Fruit fly (Drosophila melanogaster): ENCODE measurements around the gene kay.

kay gene

dm6 chr3R:29761569-29761968 lies 4.2 kb upstream of the kay start:
- no peak for TF ChIP-seq usp (GFP tag; optimal IDR thresholded peaks at IDR 0.05)
- TF ChIP-seq EcR (GFP tag; optimal IDR thresholded peaks at IDR 0.05): no peak
- no peak for TF ChIP-seq pan (optimal IDR thresholded peaks at IDR 0.05)
- no peak for TF ChIP-seq psq (optimal IDR thresholded peaks at IDR 0.05)
- TF ChIP-seq Dll (optimal IDR thresholded peaks at IDR 0.05): no peak
- no peak for TF ChIP-seq CG8478 (optimal IDR thresholded peaks at IDR 0.05)

- TF ChIP-seq Dll (optimal IDR thresholded peaks at IDR 0.05) (no peak), psq (optimal IDR thresholded peaks at IDR 0.05) (no peak), usp (GFP tag; optimal IDR thresholded peaks at IDR 0.05) (no peak), CG8478 (optimal IDR thresholded peaks at IDR 0.05) (no peak), EcR (GFP tag; optimal IDR thresholded peaks at IDR 0.05) (no peak), pan (optimal IDR thresholded peaks at IDR 0.05) (no peak)
Observed at dm6 chr3R:29762297-29762696, 3.5 kb upstream of the kay start.

- TF ChIP-seq EcR (GFP tag; optimal IDR thresholded peaks at IDR 0.05) (peak in 1 of 2 experiments; percentile 45), pan (optimal IDR thresholded peaks at IDR 0.05) (no peak)
Observed at dm6 chr3R:29763154-29763553, 2.6 kb upstream of the kay start.

- TF ChIP-seq EcR (GFP tag; optimal IDR thresholded peaks at IDR 0.05) (peak in 1 of 2 experiments; percentile 32), usp (GFP tag; optimal IDR thresholded peaks at IDR 0.05) (no peak)
Observed at dm6 chr3R:29763804-29764203, 2.0 kb upstream of the kay start.

dm6 chr3R:29764249-29765042 lies 1.3 kb upstream of the kay start:
- no peak for TF ChIP-seq psq (optimal IDR thresholded peaks at IDR 0.05)
- TF ChIP-seq Dll (optimal IDR thresholded peaks at IDR 0.05): peak; percentile 84

- no peak for TF ChIP-seq pan (optimal IDR thresholded peaks at IDR 0.05)
- TF ChIP-seq EcR (GFP tag; optimal IDR thresholded peaks at IDR 0.05): no peak
- TF ChIP-seq usp (GFP tag; optimal IDR thresholded peaks at IDR 0.05): no peak
- TF ChIP-seq CG8478 (optimal IDR thresholded peaks at IDR 0.05): no peak
- TF ChIP-seq Dll (optimal IDR thresholded peaks at IDR 0.05): no peak
- no peak for TF ChIP-seq psq (optimal IDR thresholded peaks at IDR 0.05)
Observed at dm6 chr3R:29767236-29767635, 1.4 kb downstream of the kay start.

- TF ChIP-seq psq (optimal IDR thresholded peaks at IDR 0.05) (no peak), Dll (optimal IDR thresholded peaks at IDR 0.05) (no peak), usp (GFP tag; optimal IDR thresholded peaks at IDR 0.05) (no peak), CG8478 (optimal IDR thresholded peaks at IDR 0.05) (no peak), EcR (GFP tag; optimal IDR thresholded peaks at IDR 0.05) (no peak), pan (optimal IDR thresholded peaks at IDR 0.05) (no peak)
Observed at dm6 chr3R:29770930-29771329, 5.1 kb downstream of the kay start.

dm6 chr3R:29771645-29772089 lies 5.9 kb downstream of the kay start:
- no peak for TF ChIP-seq EcR (GFP tag; optimal IDR thresholded peaks at IDR 0.05)
- TF ChIP-seq Dll (optimal IDR thresholded peaks at IDR 0.05): no peak
- TF ChIP-seq usp (GFP tag; optimal IDR thresholded peaks at IDR 0.05): no peak
- TF ChIP-seq pan (optimal IDR thresholded peaks at IDR 0.05): no peak
- no peak for TF ChIP-seq CG8478 (optimal IDR thresholded peaks at IDR 0.05)
- no peak for TF ChIP-seq psq (optimal IDR thresholded peaks at IDR 0.05)

- TF ChIP-seq psq (optimal IDR thresholded peaks at IDR 0.05) (peak; percentile 56), usp (GFP tag; optimal IDR thresholded peaks at IDR 0.05) (no peak), EcR (GFP tag; optimal IDR thresholded peaks at IDR 0.05) (no peak), Dll (optimal IDR thresholded peaks at IDR 0.05) (peak; percentile 83)
Observed at dm6 chr3R:29772090-29772794, 6.4 kb downstream of the kay start.

dm6 chr3R:29772795-29773331 lies 7.1 kb downstream of the kay start:
- TF ChIP-seq Dll (optimal IDR thresholded peaks at IDR 0.05): peak; percentile 88
- peak in 1 of 2 experiments; percentile 47 for TF ChIP-seq EcR (GFP tag; optimal IDR thresholded peaks at IDR 0.05)
- TF ChIP-seq CG8478 (optimal IDR thresholded peaks at IDR 0.05): peak; percentile 82
- TF ChIP-seq psq (optimal IDR thresholded peaks at IDR 0.05): no peak

dm6 chr3R:29773833-29774324 lies 8.1 kb downstream of the kay start:
- peak; percentile 43 for TF ChIP-seq pan (optimal IDR thresholded peaks at IDR 0.05)
- no peak for TF ChIP-seq CG8478 (optimal IDR thresholded peaks at IDR 0.05)

- TF ChIP-seq CG8478 (optimal IDR thresholded peaks at IDR 0.05) (no peak), EcR (GFP tag; optimal IDR thresholded peaks at IDR 0.05) (no peak), Dll (optimal IDR thresholded peaks at IDR 0.05) (peak; percentile 99)
Observed at dm6 chr3R:29774360-29775193, 8.8 kb downstream of the kay start.

Measured in whole organism.